Worm (Caenorhabditis elegans) whole organism, mixed stage, embryonic: Measurements from ENCODE around the gene seip-1.

Experiments used
- M03D4.4 ChIP-seq: sonication (generic microtip); optimal IDR thresholded peaks from 2 replicates; lab custom pipeline; 2017; ENCODE audit warnings: mild to moderate bottlenecking, missing genetic modification characterization, missing compliant biosample characterization
- bed-3 ChIP-seq: fragments of 200-800 bp; sonication (Bioruptor generic); optimal IDR thresholded peaks from 3 replicates; lab custom pipeline; 2018; ENCODE audit warnings: mild to moderate bottlenecking, missing genetic modification characterization, moderate library complexity, missing compliant biosample characterization
- blmp-1 ChIP-seq: fragments of 150-350 bp; optimal IDR thresholded peaks from 2 replicates; lab custom pipeline; 2014; ENCODE audit warnings: missing biosample characterization, missing genetic modification characterization
- ceh-39 ChIP-seq: fragments of 150-350 bp; optimal IDR thresholded peaks from 2 replicates; lab custom pipeline; 2014; ENCODE audit warnings: missing biosample characterization, missing genetic modification characterization
- ceh-83 ChIP-seq: fragments of 200-800 bp; sonication (Bioruptor generic); optimal IDR thresholded peaks from 2 replicates; lab custom pipeline; 2018; ENCODE audit warnings: mild to moderate bottlenecking, missing genetic modification characterization, missing compliant biosample characterization
- ces-1 ChIP-seq: fragments of 150-350 bp; optimal IDR thresholded peaks from 2 replicates; lab custom pipeline; 2014; ENCODE audit warnings: missing biosample characterization, missing genetic modification reagents, missing genetic modification characterization
- cnd-1 ChIP-seq: fragments of 200-800 bp; sonication (Bioruptor generic); optimal IDR thresholded peaks from 2 replicates; lab custom pipeline; 2018; ENCODE audit warnings: mild to moderate bottlenecking, missing genetic modification characterization, missing compliant biosample characterization
- drap-1 ChIP-seq: fragments of 200-800 bp; sonication (Bioruptor generic); optimal IDR thresholded peaks from 3 replicates; lab custom pipeline; 2018; ENCODE audit warnings: mild to moderate bottlenecking, missing genetic modification characterization, missing compliant biosample characterization
- elt-1 ChIP-seq: sonication (generic microtip); optimal IDR thresholded peaks from 2 replicates; lab custom pipeline; 2017; ENCODE audit warnings: missing genetic modification characterization, mild to moderate bottlenecking, missing compliant biosample characterization, antibody characterized with exemption, moderate library complexity, borderline replicate concordance; ENCODE audit not compliant: insufficient read depth
- elt-3 ChIP-seq: fragments of 150-350 bp; optimal IDR thresholded peaks from 2 replicates; lab custom pipeline; 2014; ENCODE audit warnings: missing biosample characterization, missing genetic modification characterization
- flh-1 ChIP-seq: fragments of 200-800 bp; sonication (Bioruptor generic); optimal IDR thresholded peaks from 2 replicates; lab custom pipeline; 2018; ENCODE audit warnings: mild to moderate bottlenecking, missing genetic modification characterization, moderate library complexity, missing compliant biosample characterization
- hlh-1 ChIP-seq: fragments of 150-350 bp; optimal IDR thresholded peaks from 2 replicates; lab custom pipeline; 2014; ENCODE audit warnings: missing biosample characterization, missing genetic modification reagents, missing genetic modification characterization
- lin-32 ChIP-seq: fragments of 200-800 bp; sonication (Bioruptor generic); optimal IDR thresholded peaks from 2 replicates; lab custom pipeline; 2018; ENCODE audit warnings: mild to moderate bottlenecking, missing genetic modification characterization, missing compliant biosample characterization
- mab-5 ChIP-seq: fragments of 150-350 bp; optimal IDR thresholded peaks from 2 replicates; lab custom pipeline; 2014; ENCODE audit warnings: missing biosample characterization, missing genetic modification characterization
- mep-1 ChIP-seq: fragments of 150-350 bp; optimal IDR thresholded peaks from 2 replicates; lab custom pipeline; 2017; ENCODE audit warnings: missing biosample characterization, missing genetic modification reagents, missing genetic modification characterization, inconsistent platforms
- nhr-2 ChIP-seq: fragments of 150-350 bp; optimal IDR thresholded peaks from 2 replicates; lab custom pipeline; 2014; ENCODE audit warnings: missing biosample characterization, missing genetic modification characterization
- nhr-237 ChIP-seq: fragments of 150-350 bp; optimal IDR thresholded peaks from 2 replicates; lab custom pipeline; 2014; ENCODE audit warnings: missing biosample characterization, missing genetic modification characterization
- nhr-76 ChIP-seq: sonication (generic microtip); optimal IDR thresholded peaks from 2 replicates; lab custom pipeline; 2017; ENCODE audit warnings: missing biosample characterization, missing genetic modification characterization
- snpc-4 ChIP-seq: fragments of 150-350 bp; optimal IDR thresholded peaks from 2 replicates; lab custom pipeline; 2014; ENCODE audit warnings: missing biosample characterization, missing genetic modification characterization
- sptf-1 ChIP-seq: sonication (generic microtip); optimal IDR thresholded peaks from 2 replicates; lab custom pipeline; 2017; ENCODE audit warnings: mild to moderate bottlenecking, missing genetic modification characterization, moderate library complexity, missing compliant biosample characterization
- tbx-8 ChIP-seq: fragments of 200-800 bp; sonication (Bioruptor generic); optimal IDR thresholded peaks from 2 replicates; lab custom pipeline; 2018; ENCODE audit warnings: mild to moderate bottlenecking, missing genetic modification characterization, moderate library complexity, missing compliant biosample characterization
- unc-120 ChIP-seq: sonication (generic microtip); optimal IDR thresholded peaks from 2 replicates; lab custom pipeline; 2017; ENCODE audit warnings: missing genetic modification characterization, missing compliant biosample characterization; ENCODE audit not compliant: poor library complexity, severe bottlenecking
- unc-39 ChIP-seq: fragments of 150-350 bp; optimal IDR thresholded peaks from 2 replicates; lab custom pipeline; 2014; ENCODE audit warnings: missing biosample characterization, missing genetic modification characterization
- unc-62 ChIP-seq: fragments of 150-350 bp; optimal IDR thresholded peaks from 2 replicates; lab custom pipeline; 2014; ENCODE audit warnings: missing biosample characterization, missing genetic modification reagents, missing genetic modification characterization
- zip-8 ChIP-seq: fragments of 150-350 bp; optimal IDR thresholded peaks from 2 replicates; lab custom pipeline; 2014; ENCODE audit warnings: missing biosample characterization, missing genetic modification characterization

The seip-1 gene

DNA sequence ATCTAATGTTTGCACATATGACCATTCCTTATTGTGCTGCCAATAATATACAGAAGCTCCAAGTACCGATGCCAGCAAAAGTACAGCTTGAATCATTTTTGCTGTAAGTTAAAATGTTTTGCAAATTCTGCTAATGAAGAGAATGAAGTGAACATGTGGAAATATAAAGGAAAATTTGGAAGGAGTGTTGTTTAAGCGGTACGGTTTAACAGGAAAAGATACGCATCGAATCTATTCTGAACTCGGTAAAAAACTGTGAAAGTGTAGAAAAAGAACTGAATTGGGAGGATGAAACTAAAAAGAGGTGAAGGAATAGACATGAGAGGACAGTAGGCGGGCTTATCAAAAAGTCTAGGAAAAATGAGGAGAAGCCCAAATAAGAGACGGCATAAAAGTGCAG lies 10.3 kb upstream of the seip-1 start, which contains the start of gene Y38A10A.2:
Gene Y38A10A.2, minus strand, starts transcription at position 101 of the 400 bp plus-strand sequence.
- TF ChIP-seq snpc-4 (no peak), mep-1 (tag; lab: Kevin White, UChicago) (no peak), bed-3 (no peak), ces-1 (no peak), lin-32 (GFP tag; lab: Kevin White, UChicago) (no peak), cnd-1 (tag; lab: Kevin White, UChicago) (no peak), sptf-1 (tag; lab: Kevin White, UChicago) (no peak), ceh-83 (no peak), flh-1 (GFP tag; lab: Kevin White, UChicago) (no peak), elt-3 (tag; lab: Kevin White, UChicago) (no peak), M03D4.4 (no peak)
- TF ChIP-seq, all 35 proteins: peak for 0

DNA sequence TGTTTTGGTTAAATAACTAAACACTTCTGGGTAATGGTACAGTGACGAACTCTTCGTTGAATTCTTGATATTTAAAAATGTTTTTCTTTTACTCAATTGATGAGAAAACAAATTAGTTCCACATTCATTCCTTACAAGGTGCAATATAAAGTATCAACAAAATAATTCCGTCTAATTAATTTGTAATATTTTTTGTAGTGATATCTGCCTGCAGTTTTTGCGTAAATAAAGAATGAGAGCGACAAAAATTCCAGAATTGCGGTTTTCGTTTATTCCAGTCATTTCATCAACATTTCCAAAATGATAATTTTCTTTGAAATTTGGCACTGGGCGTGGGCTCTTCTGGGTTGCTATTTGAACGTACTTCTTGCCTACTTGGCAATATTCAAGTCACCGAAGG lies 2.3 kb upstream of the seip-1 start, which contains the start of gene srd-20:
Gene srd-20, plus strand, starts transcription at position 301 of the 400 bp plus-strand sequence.
- TF ChIP-seq sptf-1 (tag; lab: Kevin White, UChicago) (no peak), ceh-39 (no peak)

DNA sequence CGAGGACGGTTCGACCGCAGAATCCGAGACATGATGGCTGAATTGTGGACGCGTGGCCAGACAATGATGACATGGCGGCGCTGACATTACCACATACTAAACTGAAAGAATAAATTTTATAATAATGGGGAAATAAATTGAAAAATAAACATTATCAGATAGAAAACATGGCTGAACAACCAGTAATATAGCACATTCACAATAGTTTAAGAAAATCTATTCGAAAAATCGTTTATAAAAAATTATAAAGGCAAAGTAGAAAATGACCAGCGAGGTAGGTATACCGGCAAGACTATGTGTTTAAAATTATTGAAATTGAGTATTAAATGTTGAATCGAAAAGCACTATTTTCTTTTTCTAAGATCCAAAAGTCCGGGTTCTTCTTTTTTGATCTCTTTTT lies 1.9 kb downstream of the seip-1 start, which contains the start of gene jamp-1:
Gene jamp-1, minus strand, starts transcription at position 101 of the 400 bp plus-strand sequence.
- no peak for TF ChIP-seq unc-39
- TF ChIP-seq nhr-237: no peak
- TF ChIP-seq M03D4.4: no peak
- TF ChIP-seq blmp-1: no peak
- TF ChIP-seq flh-1 (GFP tag; lab: Kevin White, UChicago): no peak
- TF ChIP-seq elt-1 (tag; lab: Kevin White, UChicago): no peak
- TF ChIP-seq sptf-1 (tag; lab: Kevin White, UChicago): no peak
- no peak for TF ChIP-seq nhr-76 (tag; lab: Kevin White, UChicago)
- TF ChIP-seq snpc-4: no peak
- no peak for TF ChIP-seq elt-3 (tag; lab: Kevin White, UChicago)

DNA sequence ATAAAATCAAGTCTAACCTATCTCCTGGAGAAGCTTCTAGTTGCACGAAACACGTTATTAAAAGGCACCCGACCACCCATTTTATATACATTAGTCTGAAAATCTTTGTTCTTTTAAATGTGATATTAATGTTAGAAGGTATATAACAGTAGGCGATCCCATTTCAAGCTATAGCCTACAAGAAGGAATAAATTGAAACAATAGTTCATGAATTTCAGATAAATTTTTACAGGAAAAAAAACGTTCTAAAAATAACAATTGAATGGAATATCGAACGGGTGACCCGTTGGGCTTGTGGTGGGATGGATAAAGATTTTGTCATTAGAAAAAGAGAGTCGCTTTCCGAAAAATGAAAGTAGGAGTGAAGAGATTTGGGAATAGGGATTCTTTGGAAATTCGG lies 5.2 kb downstream of the seip-1 start, which contains the start of gene pgap-3:
Gene pgap-3, minus strand, starts transcription at position 101 of the 400 bp plus-strand sequence.
- TF ChIP-seq mab-5 (tag; lab: Kevin White, UChicago) (no peak), ceh-83 (no peak), nhr-237 (no peak)

DNA sequence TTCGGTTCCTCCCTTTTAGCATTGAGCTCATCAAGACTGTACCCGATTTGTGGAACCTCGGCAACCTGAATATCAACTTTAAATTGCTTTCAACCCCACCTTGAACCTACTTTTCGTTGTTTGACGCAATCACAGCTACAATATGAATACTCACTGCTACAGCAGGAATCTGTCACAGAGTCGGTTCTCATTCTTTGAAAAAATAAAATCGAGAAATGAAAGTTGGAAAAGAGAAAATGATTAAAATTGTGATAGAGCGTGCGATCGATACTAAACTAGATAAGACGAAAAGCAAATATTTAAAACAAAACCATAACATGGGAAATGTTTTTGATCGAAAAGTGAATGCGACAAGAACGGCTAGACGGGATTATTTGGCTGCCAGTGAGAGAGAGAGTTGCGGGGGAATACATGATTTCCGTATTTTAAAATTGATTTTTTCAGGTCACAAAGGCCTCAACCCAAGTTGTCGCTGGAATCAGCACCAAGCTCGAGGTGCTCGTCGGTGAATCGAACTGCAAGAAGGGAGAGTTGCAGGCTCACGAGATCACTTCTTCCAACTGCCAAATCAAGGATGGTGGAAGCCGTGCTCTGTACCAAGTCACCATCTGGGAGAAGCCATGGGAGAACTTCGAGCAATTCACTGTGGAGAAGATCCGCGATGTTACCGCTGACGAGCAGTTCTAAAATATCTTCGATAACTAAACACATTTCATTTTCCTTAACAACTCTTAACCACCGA lies 8.0 kb downstream of the seip-1 start, which contains the start of gene R01B10.3:
Gene R01B10.3, minus strand, starts transcription at position 277 of the 742 bp plus-strand sequence.
- TF ChIP-seq unc-120 (tag; lab: Kevin White, UChicago) (no peak), cnd-1 (tag; lab: Kevin White, UChicago) (no peak), tbx-8 (GFP tag; lab: Kevin White, UChicago) (no peak), ces-1 (no peak), nhr-2 (tag; lab: Kevin White, UChicago) (no peak), unc-62 (no peak), snpc-4 (no peak), hlh-1 (no peak), lin-32 (GFP tag; lab: Kevin White, UChicago) (no peak), bed-3 (no peak), elt-1 (tag; lab: Kevin White, UChicago) (no peak), mep-1 (tag; lab: Kevin White, UChicago) (no peak), nhr-76 (tag; lab: Kevin White, UChicago) (no peak), unc-39 (no peak), drap-1 (GFP tag; lab: Kevin White, UChicago) (no peak)

DNA sequence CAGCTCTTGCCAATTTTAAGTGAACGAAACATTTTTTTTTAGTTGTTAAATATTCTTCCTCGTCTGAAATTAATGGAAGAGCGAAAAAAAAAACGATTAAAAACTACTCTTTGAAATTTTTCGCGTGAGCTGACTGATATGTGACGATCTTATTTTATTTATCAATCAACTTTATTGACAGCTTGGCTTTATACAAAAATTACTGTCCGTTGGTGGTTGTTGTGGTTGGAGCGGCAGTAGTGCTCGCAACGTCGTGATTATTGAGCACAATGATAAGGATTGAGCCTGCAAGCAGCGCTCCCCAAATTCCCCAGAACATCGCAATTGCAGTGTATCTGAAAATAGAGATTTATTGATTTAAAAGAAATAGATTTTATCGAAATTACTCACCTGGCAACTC lies 8.6 kb downstream of the seip-1 start:
- no peak for TF ChIP-seq zip-8 (tag; lab: Kevin White, UChicago)
